Worm (Caenorhabditis elegans): ENCODE results near the gene F21D12.3.

- TF ChIP-seq ama-1 (optimal IDR thresholded peaks at IDR 0.05) (no peak), ztf-11 (tag; optimal IDR thresholded peaks at IDR 0.05) (no peak), egl-27 (tag; optimal IDR thresholded peaks at IDR 0.05) (no peak), fkh-2 (tag; optimal IDR thresholded peaks at IDR 0.05) (no peak), ceh-82 (tag; optimal IDR thresholded peaks at IDR 0.05) (no peak), nhr-11 (tag; optimal IDR thresholded peaks at IDR 0.05) (peak; percentile 7), tbx-2 (tag; optimal IDR thresholded peaks at IDR 0.05) (peak; percentile 39), egl-5 (tag; optimal IDR thresholded peaks at IDR 0.05) (peak; percentile 24), mdl-1 (tag; optimal IDR thresholded peaks at IDR 0.05) (peak; percentile 22), lin-39 (tag; optimal IDR thresholded peaks at IDR 0.05) (peak; percentile 77), nhr-12 (tag; optimal IDR thresholded peaks at IDR 0.05) (no peak)
Observed at ce11 chrII:7326997-7327396, 3.2 kb upstream of the F21D12.3 start.
